Worm (Caenorhabditis elegans): ENCODE results near the gene vps-50.

DNA sequence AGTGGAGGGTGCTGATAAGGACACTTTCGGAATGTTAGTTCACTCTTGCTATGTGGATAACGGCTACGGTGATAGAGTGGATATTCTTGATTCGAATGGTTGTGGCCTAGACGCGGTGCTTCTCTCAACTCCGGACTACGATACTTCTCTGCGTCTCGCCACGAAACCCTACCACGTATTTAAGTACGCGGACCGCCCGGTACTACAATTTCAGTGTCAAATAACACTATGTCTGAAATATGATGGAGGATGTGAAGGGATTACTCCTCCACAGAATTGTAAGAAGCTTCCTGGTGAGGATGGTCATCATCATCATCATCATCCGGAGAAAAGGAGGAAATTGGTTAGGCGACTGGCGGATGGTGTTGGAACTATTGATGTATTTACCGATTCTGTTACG is 46.0 kb downstream of the vps-50 start:
- TF ChIP-seq drap-1 (GFP tag; optimal IDR thresholded peaks at IDR 0.05): no peak
- TF ChIP-seq blmp-1 (tag; optimal IDR thresholded peaks at IDR 0.05): no peak
- no peak for TF ChIP-seq ces-1 (GFP tag; optimal IDR thresholded peaks at IDR 0.05)

All from whole organism, mixed stage, embryonic.